Worm (Caenorhabditis elegans): ENCODE measurements around the gene gst-35.
A peak's percentile ranks its signal among the peaks of the same experiment; 100 is the strongest.

Gene gst-35

ce11 chrII:15203398-15204068, 18.3 kb upstream of the gst-35 start:
- TF ChIP-seq elt-3 (tag; optimal IDR thresholded peaks at IDR 0.05), result no peak
- TF ChIP-seq tbx-8 (GFP tag; optimal IDR thresholded peaks at IDR 0.05), result no peak
- TF ChIP-seq ceh-43 (GFP tag; optimal IDR thresholded peaks at IDR 0.05), result no peak
- TF ChIP-seq unc-39 (tag; optimal IDR thresholded peaks at IDR 0.05), result no peak
- no peak for TF ChIP-seq bed-3 (GFP tag; optimal IDR thresholded peaks at IDR 0.05)
- no peak for TF ChIP-seq nhr-76 (tag; optimal IDR thresholded peaks at IDR 0.05)
- TF ChIP-seq pha-4 (tag; optimal IDR thresholded peaks at IDR 0.05), result no peak
- no peak for TF ChIP-seq nhr-28 (tag; optimal IDR thresholded peaks at IDR 0.05)
- no peak for TF ChIP-seq cnd-1 (tag; optimal IDR thresholded peaks at IDR 0.05)
- no peak for TF ChIP-seq nhr-2 (tag; optimal IDR thresholded peaks at IDR 0.05)
- no peak for TF ChIP-seq mab-5 (tag; optimal IDR thresholded peaks at IDR 0.05)
- no peak for TF ChIP-seq unc-120 (tag; optimal IDR thresholded peaks at IDR 0.05; ENCODE audit: poor library complexity, severe bottlenecking)
- TF ChIP-seq nhr-237 (tag; optimal IDR thresholded peaks at IDR 0.05), result no peak
- TF ChIP-seq elt-1 (tag; optimal IDR thresholded peaks at IDR 0.05; ENCODE audit: borderline replicate concordance, insufficient read depth), result no peak

ce11 chrII:15197500-15197899, 12.3 kb upstream of the gst-35 start:
- TF ChIP-seq ztf-11 (tag; optimal IDR thresholded peaks at IDR 0.05) (no peak), nhr-12 (tag; optimal IDR thresholded peaks at IDR 0.05) (no peak), lsy-2 (tag; optimal IDR thresholded peaks at IDR 0.05) (no peak), ces-1 (GFP tag; optimal IDR thresholded peaks at IDR 0.05) (no peak), unc-39 (tag; optimal IDR thresholded peaks at IDR 0.05) (no peak)

ce11 chrII:15196433-15196832, 11.2 kb upstream of the gst-35 start, which contains the start of gene spsb-1:
spsb-1 (plus strand) TSS chrII:15196733.
- TF ChIP-seq lin-13 (tag; optimal IDR thresholded peaks at IDR 0.05) (no peak), bed-3 (GFP tag; optimal IDR thresholded peaks at IDR 0.05) (no peak), M03D4.4 (tag; optimal IDR thresholded peaks at IDR 0.05) (no peak), lin-32 (GFP tag; optimal IDR thresholded peaks at IDR 0.05) (no peak), ceh-39 (tag; optimal IDR thresholded peaks at IDR 0.05) (no peak), sptf-1 (tag; optimal IDR thresholded peaks at IDR 0.05) (no peak)

- TF ChIP-seq nhr-28 (tag; optimal IDR thresholded peaks at IDR 0.05) (no peak), ceh-83 (GFP tag; optimal IDR thresholded peaks at IDR 0.05) (no peak), nhr-237 (tag; optimal IDR thresholded peaks at IDR 0.05) (no peak)
Measured at ce11 chrII:15195346-15195745, 10.2 kb upstream of the gst-35 start.

ce11 chrII:15193961-15194360, 8.8 kb upstream of the gst-35 start:
- TF ChIP-seq ceh-39 (tag; optimal IDR thresholded peaks at IDR 0.05) (no peak), bed-3 (GFP tag; optimal IDR thresholded peaks at IDR 0.05) (no peak), ceh-43 (GFP tag; optimal IDR thresholded peaks at IDR 0.05) (no peak), hlh-1 (tag; optimal IDR thresholded peaks at IDR 0.05) (peak; percentile 55), unc-62 (GFP tag; optimal IDR thresholded peaks at IDR 0.05) (no peak), unc-120 (tag; optimal IDR thresholded peaks at IDR 0.05; ENCODE audit: poor library complexity, severe bottlenecking) (peak; percentile 3), mab-5 (tag; optimal IDR thresholded peaks at IDR 0.05) (no peak), elt-3 (tag; optimal IDR thresholded peaks at IDR 0.05) (no peak), nhr-12 (tag; optimal IDR thresholded peaks at IDR 0.05) (no peak), tbx-8 (GFP tag; optimal IDR thresholded peaks at IDR 0.05) (no peak)

- TF ChIP-seq lin-13 (tag; optimal IDR thresholded peaks at IDR 0.05), result no peak
- TF ChIP-seq unc-120 (tag; optimal IDR thresholded peaks at IDR 0.05; ENCODE audit: poor library complexity, severe bottlenecking), result no peak
- no peak for TF ChIP-seq sem-2 (GFP tag; optimal IDR thresholded peaks at IDR 0.05)
- no peak for TF ChIP-seq sptf-1 (tag; optimal IDR thresholded peaks at IDR 0.05)
- no peak for TF ChIP-seq unc-39 (tag; optimal IDR thresholded peaks at IDR 0.05)
- TF ChIP-seq hlh-1 (tag; optimal IDR thresholded peaks at IDR 0.05), result no peak
- no peak for TF ChIP-seq pha-4 (tag; optimal IDR thresholded peaks at IDR 0.05)
- TF ChIP-seq bed-3 (GFP tag; optimal IDR thresholded peaks at IDR 0.05), result no peak
- no peak for TF ChIP-seq mep-1 (tag; optimal IDR thresholded peaks at IDR 0.05)
- TF ChIP-seq ceh-83 (GFP tag; optimal IDR thresholded peaks at IDR 0.05), result no peak
- no peak for TF ChIP-seq zip-8 (tag; optimal IDR thresholded peaks at IDR 0.05)
- no peak for TF ChIP-seq elt-3 (tag; optimal IDR thresholded peaks at IDR 0.05)
- TF ChIP-seq lin-32 (GFP tag; optimal IDR thresholded peaks at IDR 0.05), result no peak
- TF ChIP-seq flh-1 (GFP tag; optimal IDR thresholded peaks at IDR 0.05), result no peak
Measured at ce11 chrII:15190971-15191370, 5.8 kb upstream of the gst-35 start.
